Worm (Caenorhabditis elegans): ENCODE measurements around the gene sri-71.
"Not testable (repeated sequence)": the region's sequence is repeated elsewhere in the genome, so short reads cannot be mapped to it uniquely, and the experiment has no call there.

The sri-71 gene

ce11 chrII:2659364-2659763 lies 31.8 kb downstream of the sri-71 start, which contains the start of gene gcy-21:
gcy-21 (plus strand) TSS chrII:2659664.
- no peak for TF ChIP-seq F49E8.2 (tag; optimal IDR thresholded peaks at IDR 0.05; ENCODE audit: borderline replicate concordance)
- TF ChIP-seq mxl-2 (GFP tag; conservative IDR thresholded peaks at IDR 0.05): no peak
- TF ChIP-seq nhr-237 (tag; optimal IDR thresholded peaks at IDR 0.05): no peak
- no peak for TF ChIP-seq daf-19 (GFP tag; conservative IDR thresholded peaks at IDR 0.05)
- no peak for TF ChIP-seq attf-4 (tag; optimal IDR thresholded peaks at IDR 0.05)
- TF ChIP-seq ceh-82 (tag; optimal IDR thresholded peaks at IDR 0.05): no peak
- no peak for TF ChIP-seq unc-62 (GFP tag; optimal IDR thresholded peaks at IDR 0.05 in 1 of 2)
- TF ChIP-seq unc-62 (tag; optimal IDR thresholded peaks at IDR 0.05): no peak
- TF ChIP-seq F37D6.2 (tag; optimal IDR thresholded peaks at IDR 0.05): no peak
- TF ChIP-seq set-16 (GFP tag; IDR thresholded peaks at IDR 0.05): no peak

ce11 chrII:2665081-2665480 lies 37.5 kb downstream of the sri-71 start, which contains the start of gene F22E5.2:
F22E5.2 (plus strand) TSS chrII:2665381.
- peak; percentile 26 for TF ChIP-seq aha-1 (tag)

- TF ChIP-seq dmd-9 (GFP tag; IDR thresholded peaks at IDR 0.05) (no peak), ztf-11 (tag; optimal IDR thresholded peaks at IDR 0.05) (no peak), nhr-102 (tag; optimal IDR thresholded peaks at IDR 0.05) (no peak), F44E2.7 (GFP tag; IDR thresholded peaks at IDR 0.05) (no peak)
Measured at ce11 chrII:2665606-2666005, 38.1 kb downstream of the sri-71 start, which contains the start of gene F22E5.22. F22E5.22 (plus strand) TSS chrII:2665906.

- not testable (repeated sequence) for TF ChIP-seq unc-62 (GFP tag; optimal IDR thresholded peaks at IDR 0.05 in 1 of 2); unc-62 (tag; optimal IDR thresholded peaks at IDR 0.05); aly-2 (tag; optimal IDR thresholded peaks at IDR 0.05); madf-5 (GFP tag; IDR thresholded peaks at IDR 0.05)
Measured at ce11 chrII:2672320-2672719, 44.8 kb downstream of the sri-71 start, which contains the start of gene sri-57. sri-57 (minus strand) TSS chrII:2672420.

ce11 chrII:2673534-2673933 lies 46.0 kb downstream of the sri-71 start, which contains the start of the genes F22E5.20 and F22E5.1:
F22E5.20 (minus strand) TSS chrII:2673634.
F22E5.1 (plus strand) TSS chrII:2673775.
- not testable (repeated sequence) for TF ChIP-seq lin-15B (tag; optimal IDR thresholded peaks at IDR 0.05); dve-1 (tag; optimal IDR thresholded peaks at IDR 0.05; ENCODE audit: insufficient read depth); lin-39 (tag; optimal IDR thresholded peaks at IDR 0.05)

ce11 chrII:2677534-2678168 lies 50.1 kb downstream of the sri-71 start, which contains the start of gene F22E5.17:
F22E5.17 (plus strand) TSS chrII:2678041.
- TF ChIP-seq php-3 (GFP tag; IDR thresholded peaks at IDR 0.05) (peak; percentile 48; the same call in 1 of the 2 replicates), nhr-48 (tag; optimal IDR thresholded peaks at IDR 0.05) (peak; percentile 33), F49E8.2 (tag; optimal IDR thresholded peaks at IDR 0.05; ENCODE audit: borderline replicate concordance) (no peak), egl-43 (GFP tag; IDR thresholded peaks at IDR 0.05) (0 out of 2 replicates have a peak, but pooled peaks have one; percentile 41), pqm-1 (tag; optimal IDR thresholded peaks at IDR 0.05) (peak; percentile 94), dmd-6 (GFP tag; IDR thresholded peaks at IDR 0.05) (peak; percentile 92), hlh-11 (tag; optimal IDR thresholded peaks at IDR 0.05) (peak; percentile 63), hlh-30 (tag; optimal IDR thresholded peaks at IDR 0.05; ENCODE audit: insufficient read depth) (no peak), lin-1 (GFP tag; IDR thresholded peaks at IDR 0.05) (0 out of 2 replicates have a peak, but pooled peaks have one; percentile 12), nhr-102 (tag; optimal IDR thresholded peaks at IDR 0.05) (peak; percentile 22), nhr-28 (tag; optimal IDR thresholded peaks at IDR 0.05) (peak; percentile 88), lin-39 (tag; optimal IDR thresholded peaks at IDR 0.05) (no peak), nhr-77 (tag; optimal IDR thresholded peaks at IDR 0.05) (peak; percentile 7)
